Worm (Caenorhabditis elegans) whole organism, L2 larva: Measurements from ENCODE around the gene F17C11.12.
A peak's percentile ranks its signal among the peaks of the same experiment; 100 is the strongest.

Source experiments
- C34F6.9 ChIP-seq: fragments of 150-350 bp; optimal IDR thresholded peaks from 2 replicates; lab custom pipeline; 2014; ENCODE audit warnings: missing biosample characterization, missing genetic modification characterization
- F13H6.1 ChIP-seq: sonication (generic microtip); optimal IDR thresholded peaks from 2 replicates; lab custom pipeline; 2016; ENCODE audit warnings: missing genetic modification characterization, missing compliant biosample characterization
- R02D3.7 ChIP-seq: fragments of 150-350 bp; optimal IDR thresholded peaks from 2 replicates; lab custom pipeline; 2014; ENCODE audit warnings: missing biosample characterization, missing genetic modification characterization
- Y55F3AM.14 ChIP-seq: fragments of 200-800 bp; sonication (Bioruptor generic); optimal IDR thresholded peaks from 2 replicates; lab custom pipeline; 2018; ENCODE audit warnings: mild to moderate bottlenecking, missing genetic modification characterization, missing compliant biosample characterization
- ZK546.5 ChIP-seq: sonication (generic microtip); optimal IDR thresholded peaks from 2 replicates; lab custom pipeline; 2017; ENCODE audit warnings: missing biosample characterization, missing genetic modification characterization
- alr-1 ChIP-seq: fragments of 150-350 bp; optimal IDR thresholded peaks from 2 replicates; lab custom pipeline; 2014; ENCODE audit warnings: missing biosample characterization, missing genetic modification characterization
- aly-2 ChIP-seq: fragments of 150-350 bp; optimal IDR thresholded peaks from 2 replicates; lab custom pipeline; 2014; ENCODE audit warnings: missing biosample characterization, missing genetic modification characterization
- ama-1 ChIP-seq: fragments of 150-350 bp; optimal IDR thresholded peaks from 2 replicates; lab custom pipeline; 2018; ENCODE audit warnings: inconsistent platforms
- blmp-1 ChIP-seq: sonication (generic microtip); optimal IDR thresholded peaks from 2 replicates; lab custom pipeline; 2017; ENCODE audit warnings: missing genetic modification characterization, mild to moderate bottlenecking, missing compliant biosample characterization, antibody characterized with exemption, moderate library complexity; ENCODE audit not compliant: insufficient read depth
- ceh-16 ChIP-seq: fragments of 150-350 bp; optimal IDR thresholded peaks from 2 replicates; lab custom pipeline; 2014; ENCODE audit warnings: missing biosample characterization, missing genetic modification characterization
- crh-2 ChIP-seq: sonication (generic microtip); optimal IDR thresholded peaks from 2 replicates; lab custom pipeline; 2017; ENCODE audit warnings: missing biosample characterization, missing genetic modification characterization
- dmd-4 ChIP-seq: sonication (generic microtip); optimal IDR thresholded peaks from 2 replicates; lab custom pipeline; 2017; ENCODE audit warnings: missing biosample characterization, missing genetic modification characterization
- elt-1 ChIP-seq: fragments of 150-350 bp; optimal IDR thresholded peaks from 2 replicates; lab custom pipeline; 2014; ENCODE audit warnings: missing biosample characterization, missing genetic modification characterization
- elt-3 ChIP-seq: sonication (generic microtip); optimal IDR thresholded peaks from 2 replicates; lab custom pipeline; 2017; ENCODE audit warnings: missing biosample characterization, missing genetic modification characterization
- fos-1 ChIP-seq: fragments of 150-350 bp; optimal IDR thresholded peaks from 2 replicates; lab custom pipeline; 2014; ENCODE audit warnings: missing biosample characterization, missing genetic modification characterization
- gmeb-1 ChIP-seq: fragments of 150-350 bp; optimal IDR thresholded peaks from 2 replicates; lab custom pipeline; 2014; ENCODE audit warnings: missing biosample characterization, missing genetic modification characterization
- lin-11 ChIP-seq: fragments of 150-350 bp; sonication (generic microtip); optimal IDR thresholded peaks from 2 replicates; lab custom pipeline; 2014; ENCODE audit warnings: missing biosample characterization, missing genetic modification characterization, inconsistent platforms, mixed read lengths
- lin-13 ChIP-seq: fragments of 150-350 bp; optimal IDR thresholded peaks from 2 replicates; lab custom pipeline; 2014; ENCODE audit warnings: missing biosample characterization, missing genetic modification reagents, missing genetic modification characterization
- lin-39 ChIP-seq: fragments of 150-350 bp; optimal IDR thresholded peaks from 2 replicates; lab custom pipeline; 2014; ENCODE audit warnings: missing biosample characterization, missing genetic modification reagents, missing genetic modification characterization
- lsy-2 ChIP-seq, 2 experiments: fragments of 150-350 bp in 1 of 2; sonication (generic microtip) in 1 of 2; optimal IDR thresholded peaks; 2 replicates each; lab custom pipeline; 2014 to 2017; ENCODE audit warnings: missing biosample characterization in 2 of 2, missing genetic modification characterization in 2 of 2
- mab-5 ChIP-seq: fragments of 150-350 bp; optimal IDR thresholded peaks from 2 replicates; lab custom pipeline; 2014; ENCODE audit warnings: missing biosample characterization, missing genetic modification characterization
- mbf-1 ChIP-seq: sonication (generic microtip); optimal IDR thresholded peaks from 2 replicates; lab custom pipeline; 2017; ENCODE audit warnings: missing biosample characterization, missing genetic modification characterization
- nhr-10 ChIP-seq: sonication (generic microtip); optimal IDR thresholded peaks from 2 replicates; lab custom pipeline; 2017; ENCODE audit warnings: missing biosample characterization, missing genetic modification characterization
- nhr-11 ChIP-seq: fragments of 150-350 bp; optimal IDR thresholded peaks from 2 replicates; lab custom pipeline; 2014; ENCODE audit warnings: missing biosample characterization, missing genetic modification characterization
- nhr-12 ChIP-seq: fragments of 150-350 bp; optimal IDR thresholded peaks from 2 replicates; lab custom pipeline; 2014; ENCODE audit warnings: missing biosample characterization, missing genetic modification characterization
- nhr-129 ChIP-seq: fragments of 150-350 bp; optimal IDR thresholded peaks from 2 replicates; lab custom pipeline; 2014; ENCODE audit warnings: missing biosample characterization, missing genetic modification characterization
- nhr-21 ChIP-seq: fragments of 150-350 bp; optimal IDR thresholded peaks from 2 replicates; lab custom pipeline; 2014; ENCODE audit warnings: missing biosample characterization, missing genetic modification characterization
- nhr-23 ChIP-seq: fragments of 150-350 bp; optimal IDR thresholded peaks from 2 replicates; lab custom pipeline; 2014; ENCODE audit warnings: missing biosample characterization, missing genetic modification reagents, missing genetic modification characterization
- nhr-25 ChIP-seq: fragments of 150-350 bp; sonication (generic microtip); optimal IDR thresholded peaks from 3 replicates; lab custom pipeline; 2014; ENCODE audit warnings: missing biosample characterization, missing genetic modification characterization
- nhr-6 ChIP-seq: fragments of 150-350 bp; optimal IDR thresholded peaks from 2 replicates; lab custom pipeline; 2014; ENCODE audit warnings: missing biosample characterization, missing genetic modification characterization
- nhr-77 ChIP-seq: fragments of 150-350 bp; optimal IDR thresholded peaks from 2 replicates; lab custom pipeline; 2014; ENCODE audit warnings: missing biosample characterization, missing genetic modification characterization
- peb-1 ChIP-seq: fragments of 150-350 bp; optimal IDR thresholded peaks from 2 replicates; lab custom pipeline; 2014; ENCODE audit warnings: missing biosample characterization, missing genetic modification characterization
- sem-4 ChIP-seq: fragments of 150-350 bp; optimal IDR thresholded peaks from 2 replicates; lab custom pipeline; 2014; ENCODE audit warnings: missing biosample characterization, missing genetic modification reagents, missing genetic modification characterization
- sma-9 ChIP-seq, 2 experiments: fragments of 150-350 bp in 1 of 2; sonication (generic microtip) in 1 of 2; optimal IDR thresholded peaks; 2 replicates each; lab custom pipeline; 2014 to 2016; ENCODE audit warnings: missing genetic modification characterization in 2 of 2, mild to moderate bottlenecking in 1 of 2, missing biosample characterization in 1 of 2, missing compliant biosample characterization in 1 of 2, missing genetic modification reagents in 1 of 2, moderate library complexity in 1 of 2
- snpc-4 ChIP-seq: fragments of 150-350 bp; optimal IDR thresholded peaks from 2 replicates; lab custom pipeline; 2014; ENCODE audit warnings: missing biosample characterization, missing genetic modification characterization
- unc-39 ChIP-seq: fragments of 150-350 bp; optimal IDR thresholded peaks from 2 replicates; lab custom pipeline; 2014; ENCODE audit warnings: missing biosample characterization, missing genetic modification characterization
- unc-62 ChIP-seq: fragments of 150-350 bp; optimal IDR thresholded peaks from 2 replicates; lab custom pipeline; 2014; ENCODE audit warnings: missing biosample characterization, missing genetic modification reagents, missing genetic modification characterization
- zag-1 ChIP-seq: fragments of 150-350 bp; optimal IDR thresholded peaks from 2 replicates; lab custom pipeline; 2014; ENCODE audit warnings: missing biosample characterization, missing genetic modification characterization
- ztf-4 ChIP-seq: fragments of 150-350 bp; optimal IDR thresholded peaks from 2 replicates; lab custom pipeline; 2014; ENCODE audit warnings: missing biosample characterization, missing genetic modification characterization

The F17C11.12 gene

DNA sequence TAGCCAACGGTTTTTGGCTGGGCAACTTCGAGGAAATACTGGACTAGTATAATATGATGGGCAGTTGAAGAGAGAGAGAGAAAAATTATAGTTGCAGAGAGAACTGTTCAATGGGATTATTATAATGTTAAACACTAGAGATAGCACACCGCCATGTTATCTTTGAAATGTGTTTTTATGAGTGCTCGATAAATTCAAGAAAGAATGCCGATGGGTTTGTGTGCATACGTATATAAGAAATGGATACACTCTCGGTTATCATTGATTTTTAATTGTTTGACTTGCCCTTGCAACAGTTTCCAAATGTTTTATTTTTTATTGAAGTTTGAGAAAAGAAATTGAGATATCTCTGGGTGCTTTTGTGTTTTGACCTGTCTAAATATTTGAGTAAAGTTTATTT is at the start of gene F17C11.12:
F17C11.12 (minus strand) TSS at position 240 of the 400 bp plus-strand sequence.
- TF ChIP-seq sem-4 (tag; lab: Kevin White, UChicago) = no peak
- peak; percentile 71 for TF ChIP-seq sma-9 (GFP tag; optimal IDR thresholded peaks at IDR 0.05; lab: Kevin White, UChicago)
- TF ChIP-seq sma-9 (tag; optimal IDR thresholded peaks at IDR 0.05; lab: Kevin White, UChicago) = no peak
- TF ChIP-seq R02D3.7 = no peak
- TF ChIP-seq ztf-4 (tag; lab: Kevin White, UChicago) = no peak
- TF ChIP-seq F13H6.1 (tag; lab: Kevin White, UChicago) = peak; percentile 13
- TF ChIP-seq fos-1 (tag; lab: Kevin White, UChicago) = peak; percentile 73
- peak; percentile 40 for TF ChIP-seq crh-2 (tag; lab: Kevin White, UChicago)
- TF ChIP-seq, all 48 proteins: peak for 4

DNA sequence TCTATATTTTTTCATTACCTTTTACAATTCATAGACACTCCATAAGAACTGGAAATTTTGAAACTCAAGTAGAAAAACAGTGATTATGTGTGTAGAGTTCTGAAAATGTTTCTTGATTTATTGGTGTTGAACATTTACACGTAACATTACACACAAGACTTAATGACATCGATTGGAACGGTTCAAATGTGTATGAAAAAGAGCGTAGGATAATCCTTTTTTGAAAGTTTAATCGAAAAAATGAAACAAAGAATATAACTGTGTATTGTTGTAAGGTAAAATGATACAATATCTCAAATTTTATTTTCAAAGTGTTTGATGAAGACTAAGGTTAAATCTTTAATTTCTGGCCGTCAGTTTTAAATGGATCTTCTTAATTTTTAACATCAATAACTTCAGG is 44.4 kb upstream of the F17C11.12 start, which contains the start of gene fig-1:
fig-1 (minus strand) TSS at position 101 of the 400 bp plus-strand sequence.
- no peak for TF ChIP-seq snpc-4 (tag; lab: Kevin White, UChicago)
- TF ChIP-seq alr-1 (tag; lab: Kevin White, UChicago) = no peak
- TF ChIP-seq nhr-12 (tag; lab: Kevin White, UChicago) = no peak
- TF ChIP-seq unc-62 (GFP tag; lab: Kevin White, UChicago) = no peak
- no peak for TF ChIP-seq nhr-77 (tag; lab: Kevin White, UChicago)
- TF ChIP-seq elt-1 (tag; lab: Kevin White, UChicago) = no peak
- TF ChIP-seq nhr-11 (tag; lab: Kevin White, UChicago) = no peak
- no peak for TF ChIP-seq nhr-6 (tag; lab: Kevin White, UChicago)
- no peak for TF ChIP-seq crh-2 (tag; lab: Kevin White, UChicago)
- TF ChIP-seq nhr-10 (tag; lab: Kevin White, UChicago) = no peak
- no peak for TF ChIP-seq aly-2 (tag; lab: Kevin White, UChicago)
- TF ChIP-seq sem-4 (tag; lab: Kevin White, UChicago) = no peak
- TF ChIP-seq R02D3.7 = no peak
- no peak for TF ChIP-seq F13H6.1 (tag; lab: Kevin White, UChicago)
- no peak for TF ChIP-seq mbf-1 (tag; lab: Kevin White, UChicago)
- no peak for TF ChIP-seq lin-39
- TF ChIP-seq lsy-2 (tag; optimal IDR thresholded peaks at IDR 0.05; lab: Kevin White, UChicago) = no peak
- no peak for TF ChIP-seq lin-11 (tag; lab: Kevin White, UChicago)

DNA sequence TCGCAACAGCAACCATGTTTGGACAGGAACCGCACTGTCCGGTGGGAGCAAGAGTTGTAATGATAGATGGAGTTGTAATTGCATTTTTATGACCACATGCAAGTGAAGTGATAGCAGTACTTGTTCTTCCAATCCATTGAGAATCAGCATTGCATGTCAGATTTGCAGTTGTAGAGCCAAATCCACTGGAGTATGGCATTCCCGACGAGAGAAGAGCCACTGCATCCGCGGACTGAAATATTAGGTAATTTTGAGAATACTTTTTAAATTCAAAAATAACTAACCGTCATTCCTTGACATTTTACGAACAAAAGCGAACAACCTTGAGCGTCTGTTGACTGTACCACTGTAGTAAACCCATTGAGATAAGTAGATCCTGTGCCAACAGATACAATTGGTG is 38.4 kb upstream of the F17C11.12 start:
- TF ChIP-seq ceh-16 (tag; lab: Kevin White, UChicago) = no peak
- no peak for TF ChIP-seq unc-39 (tag; lab: Kevin White, UChicago)
- TF ChIP-seq nhr-10 (tag; lab: Kevin White, UChicago) = no peak
- TF ChIP-seq F13H6.1 (tag; lab: Kevin White, UChicago) = no peak
- TF ChIP-seq lin-39 = no peak
- no peak for TF ChIP-seq crh-2 (tag; lab: Kevin White, UChicago)

DNA sequence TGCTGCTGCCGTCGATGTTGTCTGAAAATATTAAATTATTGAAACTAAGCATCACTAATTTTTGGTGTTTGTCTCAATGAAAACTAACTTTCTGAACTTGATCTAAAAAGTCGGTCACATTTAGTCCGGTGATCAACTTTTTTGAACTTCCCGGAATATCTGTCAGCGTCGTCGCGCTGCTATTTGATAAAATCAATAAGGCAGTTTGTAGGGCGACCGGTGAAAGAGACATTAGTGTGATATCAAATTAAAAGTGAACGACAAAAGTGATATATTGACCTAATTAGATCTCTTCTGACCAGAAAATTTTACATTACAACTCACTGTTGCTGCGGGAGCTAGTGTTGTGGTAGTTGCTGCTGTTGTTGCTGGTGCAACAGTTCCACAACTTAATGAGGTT is 34.2 kb upstream of the F17C11.12 start:
- TF ChIP-seq peb-1 (tag; lab: Kevin White, UChicago) = no peak
- no peak for TF ChIP-seq zag-1
- TF ChIP-seq nhr-21 (tag; lab: Kevin White, UChicago) = no peak
- no peak for TF ChIP-seq ztf-4 (tag; lab: Kevin White, UChicago)
- no peak for TF ChIP-seq unc-62 (GFP tag; lab: Kevin White, UChicago)
- TF ChIP-seq unc-39 (tag; lab: Kevin White, UChicago) = no peak
- TF ChIP-seq ceh-16 (tag; lab: Kevin White, UChicago) = no peak
- TF ChIP-seq blmp-1 (tag; lab: Kevin White, UChicago) = no peak
- TF ChIP-seq crh-2 (tag; lab: Kevin White, UChicago) = no peak
- TF ChIP-seq nhr-25 = no peak
- no peak for TF ChIP-seq F13H6.1 (tag; lab: Kevin White, UChicago)
- no peak for TF ChIP-seq mab-5 (tag; lab: Kevin White, UChicago)
- no peak for TF ChIP-seq elt-3 (tag; lab: Kevin White, UChicago)
- TF ChIP-seq gmeb-1 (tag; lab: Kevin White, UChicago) = no peak
- no peak for TF ChIP-seq lin-13 (GFP tag; lab: Kevin White, UChicago)
- TF ChIP-seq elt-1 (tag; lab: Kevin White, UChicago) = no peak

DNA sequence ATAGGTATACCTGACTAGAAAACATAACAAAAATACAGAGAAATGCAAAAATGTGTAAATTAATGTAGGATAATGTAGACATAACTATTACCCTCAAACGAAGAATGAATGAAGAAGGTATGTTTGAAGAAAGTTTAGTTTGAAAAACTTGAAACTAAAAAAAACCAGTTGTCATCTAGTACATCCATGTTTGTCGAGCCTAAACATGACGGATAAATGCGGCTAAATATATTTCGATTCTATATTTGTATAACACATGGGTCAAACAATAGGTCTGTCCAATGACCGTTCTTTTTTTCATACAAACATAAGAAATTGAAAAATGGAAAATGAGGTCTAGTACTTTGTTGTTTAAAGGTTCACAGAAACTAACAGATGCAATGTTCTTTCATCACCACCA is 33.4 kb upstream of the F17C11.12 start, which contains the start of gene F17C11.22:
F17C11.22 (minus strand) TSS at position 101 of the 400 bp plus-strand sequence.
- TF ChIP-seq sma-9 (GFP tag; optimal IDR thresholded peaks at IDR 0.05; lab: Kevin White, UChicago) (no peak), sma-9 (tag; optimal IDR thresholded peaks at IDR 0.05; lab: Kevin White, UChicago) (no peak), nhr-23 (tag; lab: Kevin White, UChicago) (no peak), peb-1 (tag; lab: Kevin White, UChicago) (no peak), R02D3.7 (no peak), C34F6.9 (tag; lab: Kevin White, UChicago) (no peak), lin-11 (tag; lab: Kevin White, UChicago) (no peak), blmp-1 (tag; lab: Kevin White, UChicago) (no peak), nhr-12 (tag; lab: Kevin White, UChicago) (no peak), lsy-2 (tag; optimal IDR thresholded peaks at IDR 0.05; lab: Kevin White, UChicago) (no peak), nhr-10 (tag; lab: Kevin White, UChicago) (no peak), nhr-77 (tag; lab: Kevin White, UChicago) (no peak), dmd-4 (tag; lab: Kevin White, UChicago) (no peak), ZK546.5 (tag; lab: Kevin White, UChicago) (no peak), ama-1 (lab: Kevin White, UChicago) (no peak), Y55F3AM.14 (GFP tag; lab: Kevin White, UChicago) (no peak), unc-39 (tag; lab: Kevin White, UChicago) (no peak), nhr-129 (no peak)
